Worm (Caenorhabditis elegans): ENCODE results near the gene Y43F8B.24.

Gene Y43F8B.24

ce11 chrV:19485690-19486089 is 28.5 kb downstream of the Y43F8B.24 start, which contains the start of gene Y43F8B.18:
Gene Y43F8B.18, plus strand, starts transcription at chrV:19485990.
- TF ChIP-seq unc-39 (tag; optimal IDR thresholded peaks at IDR 0.05), result no peak
- no peak for TF ChIP-seq nhr-10 (tag; optimal IDR thresholded peaks at IDR 0.05)
- no peak for TF ChIP-seq ZK546.5 (tag; optimal IDR thresholded peaks at IDR 0.05)
- TF ChIP-seq egl-27 (tag; optimal IDR thresholded peaks at IDR 0.05), result no peak
- no peak for TF ChIP-seq mdl-1 (tag; optimal IDR thresholded peaks at IDR 0.05)
- TF ChIP-seq Y55F3AM.14 (GFP tag; optimal IDR thresholded peaks at IDR 0.05), result no peak
- TF ChIP-seq unc-55 (GFP tag; optimal IDR thresholded peaks at IDR 0.05), result no peak
- no peak for TF ChIP-seq fos-1 (tag; optimal IDR thresholded peaks at IDR 0.05)
- TF ChIP-seq ceh-16 (tag; optimal IDR thresholded peaks at IDR 0.05), result no peak
- TF ChIP-seq dmd-4 (tag; optimal IDR thresholded peaks at IDR 0.05), result no peak

DNA sequence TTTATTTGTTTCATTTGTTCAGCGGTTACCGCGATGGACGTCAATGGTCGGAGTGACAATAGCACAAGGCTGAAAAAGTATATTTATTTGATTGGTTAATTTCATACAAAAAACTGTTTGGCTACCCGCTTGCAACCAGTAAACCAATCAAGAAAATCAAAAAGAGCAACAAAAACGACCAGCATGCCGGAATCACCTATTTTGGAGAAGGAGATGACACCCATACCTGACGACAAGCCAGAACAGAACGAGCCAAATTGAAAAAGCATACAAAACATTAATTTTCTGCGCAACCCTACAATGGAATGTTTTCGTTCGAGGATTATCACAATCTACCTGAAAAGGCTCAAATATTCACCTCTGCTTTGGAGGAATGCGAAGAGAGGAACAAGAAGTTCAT is 33.2 kb downstream of the Y43F8B.24 start, which contains the start of gene Y43F8B.7:
Gene Y43F8B.7 (plus strand): TSS at position 301 of the 400 bp plus-strand sequence.
- TF ChIP-seq unc-55 (GFP tag; optimal IDR thresholded peaks at IDR 0.05), result no peak
- no peak for TF ChIP-seq egl-27 (tag; optimal IDR thresholded peaks at IDR 0.05)
- TF ChIP-seq skn-1 (tag; optimal IDR thresholded peaks at IDR 0.05), result no peak
- TF ChIP-seq nhr-23 (tag; optimal IDR thresholded peaks at IDR 0.05), result no peak
- TF ChIP-seq F13H6.1 (tag; optimal IDR thresholded peaks at IDR 0.05), result no peak
- no peak for TF ChIP-seq mab-5 (tag; optimal IDR thresholded peaks at IDR 0.05)
- no peak for TF ChIP-seq nhr-12 (tag; optimal IDR thresholded peaks at IDR 0.05)
- no peak for TF ChIP-seq alr-1 (tag; optimal IDR thresholded peaks at IDR 0.05)
- TF ChIP-seq peb-1 (tag; optimal IDR thresholded peaks at IDR 0.05), result no peak
- no peak for TF ChIP-seq fos-1 (tag; optimal IDR thresholded peaks at IDR 0.05)
- TF ChIP-seq gmeb-1 (tag; optimal IDR thresholded peaks at IDR 0.05), result no peak
- no peak for TF ChIP-seq sma-3 (GFP tag; optimal IDR thresholded peaks at IDR 0.05)
- TF ChIP-seq lsy-2 (tag; optimal IDR thresholded peaks at IDR 0.05), result no peak
- TF ChIP-seq R02D3.7 (tag; optimal IDR thresholded peaks at IDR 0.05), result no peak
- TF ChIP-seq mdl-1 (tag; optimal IDR thresholded peaks at IDR 0.05), result no peak
- TF ChIP-seq nhr-129 (tag; optimal IDR thresholded peaks at IDR 0.05), result no peak
- no peak for TF ChIP-seq aly-2 (tag; optimal IDR thresholded peaks at IDR 0.05)
- no peak for TF ChIP-seq ZK546.5 (tag; optimal IDR thresholded peaks at IDR 0.05)
- no peak for TF ChIP-seq elt-1 (tag; optimal IDR thresholded peaks at IDR 0.05)

DNA sequence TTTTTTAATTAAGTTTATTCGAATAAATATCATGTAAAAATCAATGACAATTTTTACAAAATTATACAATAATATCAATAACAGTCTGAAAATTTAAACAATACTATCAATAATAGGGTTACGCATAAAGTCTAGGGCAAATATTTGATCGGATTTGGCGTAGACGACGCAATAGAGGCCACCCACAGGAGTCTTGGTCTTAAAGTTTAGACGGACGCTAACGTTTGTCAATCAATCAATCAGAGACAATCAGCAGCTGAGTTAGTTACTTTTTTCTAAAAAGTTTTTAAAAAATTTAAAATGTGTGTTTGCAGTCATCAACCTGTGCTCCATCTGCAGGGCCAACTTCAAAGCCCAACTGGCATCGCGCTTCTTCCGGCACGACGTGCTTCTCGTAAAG is 34.1 kb downstream of the Y43F8B.24 start, which contains the start of gene Y43F8B.29:
Gene Y43F8B.29 (plus strand): TSS at position 301 of the 400 bp plus-strand sequence.
- TF ChIP-seq peb-1 (tag; optimal IDR thresholded peaks at IDR 0.05) (no peak), skn-1 (tag; optimal IDR thresholded peaks at IDR 0.05) (no peak), ama-1 (optimal IDR thresholded peaks at IDR 0.05) (no peak), unc-55 (GFP tag; optimal IDR thresholded peaks at IDR 0.05) (no peak), egl-27 (tag; optimal IDR thresholded peaks at IDR 0.05) (no peak)

DNA sequence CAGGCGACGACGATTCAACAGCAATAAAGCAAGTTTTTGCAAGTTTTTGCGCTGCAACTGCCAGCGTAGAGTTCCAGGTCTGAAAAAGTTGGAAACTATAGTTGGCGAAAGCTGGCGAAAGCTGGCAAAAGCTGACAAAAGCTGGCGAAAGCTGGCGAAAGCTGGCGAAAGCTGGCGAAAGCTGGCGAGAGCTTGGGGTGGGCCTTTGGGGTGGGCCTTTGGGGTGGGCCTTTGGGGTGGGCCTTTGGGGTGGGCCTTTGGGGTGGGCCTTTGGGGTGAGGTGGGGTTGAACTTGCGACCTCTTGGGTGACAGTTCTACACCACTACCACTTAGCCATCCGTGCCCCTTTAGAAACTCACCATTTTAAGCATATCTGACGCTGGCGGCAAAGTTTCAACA is 37.9 kb downstream of the Y43F8B.24 start:
- no peak for TF ChIP-seq unc-39 (tag; optimal IDR thresholded peaks at IDR 0.05)
- no peak for TF ChIP-seq sem-4 (tag; optimal IDR thresholded peaks at IDR 0.05)
- no peak for TF ChIP-seq nhr-6 (tag; optimal IDR thresholded peaks at IDR 0.05)
- no peak for TF ChIP-seq mdl-1 (tag; optimal IDR thresholded peaks at IDR 0.05)
- no peak for TF ChIP-seq unc-55 (GFP tag; optimal IDR thresholded peaks at IDR 0.05)
- TF ChIP-seq F13H6.1 (tag; optimal IDR thresholded peaks at IDR 0.05), result no peak
- TF ChIP-seq lin-39 (tag; optimal IDR thresholded peaks at IDR 0.05), result no peak
- TF ChIP-seq nhr-77 (tag; optimal IDR thresholded peaks at IDR 0.05), result no peak
- no peak for TF ChIP-seq ama-1 (optimal IDR thresholded peaks at IDR 0.05)
- no peak for TF ChIP-seq nhr-12 (tag; optimal IDR thresholded peaks at IDR 0.05)
- no peak for TF ChIP-seq fos-1 (tag; optimal IDR thresholded peaks at IDR 0.05)
- TF ChIP-seq egl-27 (tag; optimal IDR thresholded peaks at IDR 0.05), result no peak
- no peak for TF ChIP-seq mbf-1 (tag; optimal IDR thresholded peaks at IDR 0.05)
- TF ChIP-seq ceh-82 (tag; optimal IDR thresholded peaks at IDR 0.05), result no peak
- TF ChIP-seq unc-62 (GFP tag; optimal IDR thresholded peaks at IDR 0.05), result no peak
- TF ChIP-seq ceh-16 (tag; optimal IDR thresholded peaks at IDR 0.05), result no peak
- no peak for TF ChIP-seq elt-3 (tag; optimal IDR thresholded peaks at IDR 0.05)

DNA sequence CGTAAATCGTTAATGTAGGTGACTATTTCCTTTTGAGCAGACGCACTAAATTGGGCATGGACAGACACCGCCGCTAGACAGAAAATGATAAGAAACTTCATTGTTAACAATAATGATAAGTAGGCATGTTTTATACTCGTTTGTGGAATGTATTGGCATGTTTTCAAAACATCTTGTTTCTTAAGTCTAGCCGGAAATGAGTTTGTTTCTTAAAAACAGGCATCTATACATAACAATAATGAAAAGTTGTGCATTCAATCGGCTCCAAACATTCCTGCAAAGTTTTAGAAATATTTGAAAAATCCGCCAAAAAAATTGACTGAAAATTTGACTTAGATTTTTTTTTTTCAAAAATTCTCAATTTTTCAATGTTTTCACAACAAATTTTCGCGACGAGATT is 38.4 kb downstream of the Y43F8B.24 start, which contains the start of gene scl-21:
Gene scl-21 (minus strand): TSS at position 101 of the 400 bp plus-strand sequence.
- TF ChIP-seq mbf-1 (tag; optimal IDR thresholded peaks at IDR 0.05), result no peak
- TF ChIP-seq lin-13 (GFP tag; optimal IDR thresholded peaks at IDR 0.05), result no peak
- no peak for TF ChIP-seq ceh-16 (tag; optimal IDR thresholded peaks at IDR 0.05)
- no peak for TF ChIP-seq nhr-21 (tag; optimal IDR thresholded peaks at IDR 0.05)
- TF ChIP-seq nhr-6 (tag; optimal IDR thresholded peaks at IDR 0.05), result no peak
- TF ChIP-seq lin-11 (tag; optimal IDR thresholded peaks at IDR 0.05), result no peak
- TF ChIP-seq fos-1 (tag; optimal IDR thresholded peaks at IDR 0.05), result no peak
- no peak for TF ChIP-seq nhr-10 (tag; optimal IDR thresholded peaks at IDR 0.05)
